Worm (Caenorhabditis elegans) whole organism, young adult: ENCODE measurements around the gene fbxb-91.

Source experiments
- B0019.2 ChIP-seq: fragments of 200-800 bp; sonication (Bioruptor generic); conservative IDR thresholded peaks from 2 replicates; pipeline ENCODE4 v1.3.6; 2022; ENCODE audit warnings: missing genetic modification reagents, missing genetic modification characterization, missing compliant biosample characterization
- B0336.3 ChIP-seq: fragments of 200-800 bp; sonication (Bioruptor generic); IDR thresholded peaks from 2 replicates; pipeline ENCODE4 v1.3.6; 2022; ENCODE audit warnings: missing genetic modification characterization, missing compliant biosample characterization
- bed-2 ChIP-seq: fragments of 200-800 bp; sonication (Bioruptor generic); IDR thresholded peaks from 2 replicates; pipeline ENCODE4 v1.3.6; 2022; ENCODE audit warnings: missing genetic modification reagents, missing genetic modification characterization, missing compliant biosample characterization
- ceh-100 ChIP-seq: fragments of 200-800 bp; sonication (Bioruptor generic); IDR thresholded peaks from 2 replicates; pipeline ENCODE4 v1.3.6; 2022; ENCODE audit warnings: missing genetic modification reagents, missing genetic modification characterization, missing compliant biosample characterization
- ceh-40 ChIP-seq: fragments of 200-800 bp; sonication (Bioruptor generic); IDR thresholded peaks from 2 replicates; pipeline ENCODE4 v1.3.6; 2022; ENCODE audit warnings: missing genetic modification characterization, missing compliant biosample characterization
- die-1 ChIP-seq: sonication (generic microtip); optimal IDR thresholded peaks from 2 replicates; lab custom pipeline; 2016; ENCODE audit warnings: missing genotype, mild to moderate bottlenecking, missing genetic modification characterization, missing compliant biosample characterization
- pha-4 ChIP-seq: fragments of 150-350 bp; sonication (generic microtip); optimal IDR thresholded peaks from 2 replicates; lab custom pipeline; 2014; ENCODE audit warnings: missing biosample characterization, missing genetic modification reagents, missing genetic modification characterization
- tbx-9 ChIP-seq: sonication (generic microtip); optimal IDR thresholded peaks from 2 replicates; lab custom pipeline; 2016; ENCODE audit warnings: borderline replicate concordance, missing genetic modification characterization, inconsistent platforms, missing compliant biosample characterization

DNA sequence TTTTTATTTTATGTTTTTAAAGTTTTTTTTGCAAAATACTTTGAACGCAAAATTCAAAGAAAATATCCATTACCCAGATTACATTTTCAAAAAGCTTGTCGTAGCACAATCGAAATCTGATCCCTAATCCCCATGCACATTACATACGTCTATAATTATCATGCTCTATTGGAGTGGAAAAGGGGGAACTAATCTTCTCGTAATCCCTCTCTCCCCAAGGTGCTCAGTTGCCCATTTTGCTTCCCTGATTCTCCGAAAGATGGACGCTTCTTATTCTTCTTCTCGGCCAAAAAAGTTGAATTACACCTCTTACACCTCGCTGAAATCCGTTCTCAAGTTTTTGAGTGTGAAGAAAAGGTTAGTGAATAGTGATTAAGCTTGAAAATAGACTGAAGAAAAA lies 39.5 kb downstream of the fbxb-91 start, which contains the start of gene fbxc-53:
- TF ChIP-seq B0019.2 (GFP tag; lab: Robert Waterston, UW) (no peak), bed-2 (GFP tag; lab: Robert Waterston, UW) (no peak), tbx-9 (tag; lab: Kevin White, UChicago) (no peak), pha-4 (no peak), ceh-100 (GFP tag; lab: Robert Waterston, UW) (no peak), ceh-40 (no peak), die-1 (no peak), B0336.3 (no peak)
